Fruit fly (Drosophila melanogaster) whole organism: ENCODE measurements around the gene Jhbp12.

Experiments used
- CG8478 ChIP-seq: fragments of >200 bp; optimal IDR thresholded peaks from 2 replicates; lab custom pipeline; 2018; ENCODE audit warnings: inconsistent platforms
- Dll ChIP-seq: fragments of >200 bp; optimal IDR thresholded peaks from 2 replicates; lab custom pipeline; 2017
- EcR ChIP-seq, 2 experiments: fragments of >200 bp; optimal IDR thresholded peaks; 2 replicates each; lab custom pipeline; 2017; ENCODE audit warnings: missing biosample characterization in 2 of 2, missing genetic modification characterization in 2 of 2, missing genetic modification reagents in 2 of 2
- pan ChIP-seq: fragments of >200 bp; optimal IDR thresholded peaks from 2 replicates; lab custom pipeline; 2017
- psq ChIP-seq: fragments of >200 bp; optimal IDR thresholded peaks from 2 replicates; lab custom pipeline; 2017
- usp ChIP-seq: fragments of >200 bp; optimal IDR thresholded peaks from 2 replicates; lab custom pipeline; 2017; ENCODE audit warnings: missing biosample characterization, missing genetic modification characterization, mixed read lengths

The Jhbp12 gene

DNA sequence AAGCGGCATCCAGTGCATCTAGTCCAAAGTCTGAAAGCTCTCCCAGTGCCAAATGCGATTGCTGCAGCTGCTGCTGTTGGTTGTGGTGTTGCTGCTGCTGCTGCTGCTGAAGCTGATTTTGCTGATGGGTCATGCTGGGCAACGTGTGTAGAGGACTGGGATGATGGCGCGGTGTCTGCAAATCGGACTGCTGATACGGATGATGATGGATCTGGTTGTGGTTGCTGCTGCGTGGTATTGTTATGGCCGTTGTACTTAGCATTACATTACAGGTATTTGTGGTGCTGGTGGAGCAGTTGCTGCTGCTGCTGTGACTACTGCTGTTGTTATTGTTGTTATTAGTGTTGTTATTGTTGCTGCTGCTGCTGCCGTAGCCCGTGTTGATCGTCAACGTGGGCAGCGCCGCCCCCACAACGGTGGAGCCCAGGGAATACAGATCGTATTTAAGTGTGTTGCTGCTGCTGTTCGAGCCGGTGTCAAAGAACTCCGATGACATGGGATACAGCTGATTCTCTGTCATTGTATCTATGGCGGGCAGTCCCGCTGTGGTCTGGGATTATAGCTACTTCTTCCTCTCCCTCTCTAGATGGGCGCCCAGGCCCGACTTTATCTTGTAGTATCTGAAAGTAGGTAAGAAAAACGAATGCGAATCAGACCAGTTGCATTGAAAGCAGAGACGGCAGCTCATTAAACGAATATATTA lies 37.9 kb downstream of the Jhbp12 start:
- TF ChIP-seq EcR (GFP tag; optimal IDR thresholded peaks at IDR 0.05; lab: Kevin White, UChicago) (no peak), CG8478 (lab: Kevin White, UChicago) (no peak), usp (GFP tag; lab: Kevin White, UChicago) (no peak), Dll (lab: Kevin White, UChicago) (no peak), pan (no peak), psq (lab: Kevin White, UChicago) (no peak)

DNA sequence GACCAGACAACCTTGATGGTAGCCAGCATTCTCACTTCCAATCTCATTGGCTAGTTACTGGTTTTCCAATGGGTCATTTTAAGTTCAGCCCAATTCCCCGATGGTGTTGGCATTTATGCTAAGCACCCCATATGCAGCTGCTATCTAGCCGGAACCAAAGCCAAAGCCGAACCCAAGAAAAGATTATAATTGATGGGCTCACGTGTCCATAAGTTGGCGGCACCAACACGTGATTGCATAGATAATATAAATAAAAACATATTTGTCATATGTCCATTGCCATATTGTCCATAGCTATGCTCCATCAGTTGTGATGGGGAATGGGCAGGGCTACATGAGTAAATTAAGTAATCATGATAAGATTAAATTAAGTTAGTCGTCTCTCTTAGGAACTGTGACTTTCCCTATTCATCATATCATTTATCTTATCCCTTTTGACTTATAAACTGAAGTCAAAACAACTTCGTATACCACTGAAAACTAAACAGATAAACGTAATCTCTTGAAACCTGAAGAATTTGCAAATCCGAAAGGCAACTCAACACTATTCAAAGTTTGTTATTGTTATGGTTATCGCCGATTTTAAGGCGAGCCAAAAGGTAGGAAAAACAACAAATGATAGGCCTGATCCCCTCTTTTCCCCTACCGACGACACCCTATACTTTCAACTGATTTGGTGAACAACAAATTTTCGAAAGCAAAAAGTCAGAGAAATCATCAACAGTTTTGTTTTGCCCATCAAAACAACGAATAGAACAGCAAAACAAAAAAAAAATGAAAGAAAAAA lies 38.6 kb downstream of the Jhbp12 start:
- no peak for TF ChIP-seq psq (lab: Kevin White, UChicago)
- TF ChIP-seq usp (GFP tag; lab: Kevin White, UChicago), result no peak
- no peak for TF ChIP-seq EcR (GFP tag; optimal IDR thresholded peaks at IDR 0.05; lab: Kevin White, UChicago)
- TF ChIP-seq pan, result no peak
- no peak for TF ChIP-seq CG8478 (lab: Kevin White, UChicago)
- no peak for TF ChIP-seq Dll (lab: Kevin White, UChicago)

DNA sequence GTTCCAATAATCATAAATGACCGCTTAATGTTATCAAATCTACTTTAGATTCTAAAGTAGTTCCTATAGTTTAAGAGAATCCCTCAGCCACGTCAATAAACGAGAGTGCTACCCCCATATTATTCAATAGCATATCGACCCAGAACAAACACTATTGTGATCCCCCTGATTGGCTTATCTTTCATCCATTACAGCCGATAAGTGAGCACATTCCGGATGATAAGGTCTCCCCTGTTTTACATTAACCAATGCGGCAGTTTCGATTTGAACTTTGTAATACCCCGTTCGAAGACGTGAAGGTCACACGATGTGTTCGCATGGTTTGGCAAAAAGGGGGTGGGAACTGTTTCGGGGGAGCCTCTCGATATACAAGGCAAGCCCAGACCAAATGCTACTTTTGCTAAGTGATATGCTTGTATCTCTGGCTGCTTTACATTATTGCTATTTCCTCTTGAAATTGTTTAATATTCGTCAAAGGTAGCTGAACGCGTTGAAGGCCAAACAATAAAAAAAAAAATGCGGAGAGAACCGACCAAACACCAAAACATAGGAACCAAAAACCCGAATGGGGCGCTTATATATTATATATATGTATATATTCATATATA lies 39.7 kb downstream of the Jhbp12 start:
- TF ChIP-seq psq (lab: Kevin White, UChicago) (no peak), usp (GFP tag; lab: Kevin White, UChicago) (no peak), CG8478 (lab: Kevin White, UChicago) (no peak), pan (no peak)

DNA sequence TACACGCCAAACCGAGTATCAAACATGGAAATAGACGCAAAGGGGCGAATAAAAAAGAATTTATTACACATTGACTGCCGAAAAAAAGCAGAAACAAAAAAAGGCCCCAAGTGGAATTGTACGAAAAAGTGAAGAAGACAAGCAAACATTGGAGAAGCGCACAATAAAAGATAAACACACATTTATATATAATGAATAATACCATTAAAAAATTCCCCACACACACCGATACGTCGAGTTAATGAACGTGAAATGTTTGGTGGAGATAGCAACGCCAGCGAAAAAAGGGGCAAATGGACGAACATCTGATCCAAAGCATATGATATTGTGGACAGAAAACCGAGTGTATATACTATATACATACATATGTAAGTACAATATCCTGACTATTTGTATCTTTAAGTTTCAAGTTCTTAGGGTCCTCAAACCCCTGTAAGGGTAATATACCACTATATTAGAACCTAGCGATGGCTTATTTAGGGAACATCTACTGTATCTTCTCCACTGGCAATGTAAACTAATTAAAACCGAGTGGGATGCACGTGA lies 40.3 kb downstream of the Jhbp12 start:
- TF ChIP-seq EcR (GFP tag; optimal IDR thresholded peaks at IDR 0.05; lab: Kevin White, UChicago) (no peak), pan (no peak), CG8478 (lab: Kevin White, UChicago) (no peak), usp (GFP tag; lab: Kevin White, UChicago) (no peak), Dll (lab: Kevin White, UChicago) (no peak), psq (lab: Kevin White, UChicago) (no peak)

DNA sequence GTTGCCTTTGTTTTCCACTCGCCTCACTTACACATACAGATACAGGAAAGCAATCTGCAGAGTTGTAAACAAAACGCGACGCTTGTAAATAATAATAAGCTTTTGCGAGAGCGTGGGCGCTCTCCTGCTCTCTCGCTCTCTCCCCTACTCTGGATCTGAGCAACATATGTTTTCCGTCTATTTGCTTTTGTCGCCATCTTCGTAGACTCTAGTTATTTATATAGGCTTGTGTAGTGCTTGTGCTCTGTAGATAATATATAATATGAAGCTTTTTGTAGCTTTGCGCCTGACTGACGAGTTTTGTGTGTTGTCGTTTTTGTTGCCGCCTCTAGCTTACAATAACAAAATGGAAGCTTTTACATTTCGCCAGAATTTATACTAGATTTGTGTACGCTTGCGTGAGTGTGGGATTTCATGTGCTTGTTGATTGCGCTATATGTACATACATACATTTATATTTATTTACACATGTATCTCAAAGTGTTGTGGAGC lies 41.2 kb downstream of the Jhbp12 start:
- no peak for TF ChIP-seq Dll (lab: Kevin White, UChicago)
- TF ChIP-seq psq (lab: Kevin White, UChicago), result no peak
- TF ChIP-seq EcR (GFP tag; optimal IDR thresholded peaks at IDR 0.05; lab: Kevin White, UChicago), result no peak
- no peak for TF ChIP-seq pan

DNA sequence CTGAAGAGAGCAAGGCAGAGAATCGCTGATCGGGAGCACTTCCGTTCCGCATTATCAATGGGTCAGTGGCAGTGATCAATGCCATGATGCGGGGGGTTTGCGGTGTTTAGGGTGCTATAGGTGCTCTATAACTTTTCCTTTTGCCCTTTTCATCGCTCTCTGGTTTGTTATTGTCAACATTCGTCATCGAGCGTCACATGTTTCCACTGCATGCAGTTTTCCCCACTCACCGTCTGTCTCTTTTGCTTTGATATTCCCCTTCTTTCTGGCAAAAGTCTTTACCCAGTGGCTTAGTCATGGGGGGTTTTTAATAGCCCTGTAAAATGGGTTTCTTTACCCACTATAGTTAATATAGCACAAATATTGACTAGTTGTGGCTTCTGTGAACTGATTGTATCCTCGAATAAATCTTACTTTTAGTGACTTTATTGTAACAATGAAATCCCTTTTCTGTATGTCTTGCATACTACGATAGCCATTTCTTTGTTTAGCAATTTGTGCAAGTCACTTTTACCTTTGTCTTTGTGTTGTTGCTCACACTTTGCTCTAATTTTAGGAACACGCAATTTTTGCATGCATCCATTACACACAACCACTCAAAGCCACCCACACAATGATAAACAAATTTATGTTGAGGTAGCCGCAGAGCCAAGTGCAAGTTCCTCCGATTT lies 42.3 kb downstream of the Jhbp12 start:
- TF ChIP-seq psq (lab: Kevin White, UChicago) (no peak), CG8478 (lab: Kevin White, UChicago) (no peak), EcR (GFP tag; optimal IDR thresholded peaks at IDR 0.05; lab: Kevin White, UChicago) (no peak), usp (GFP tag; lab: Kevin White, UChicago) (no peak), Dll (lab: Kevin White, UChicago) (no peak), pan (no peak)

DNA sequence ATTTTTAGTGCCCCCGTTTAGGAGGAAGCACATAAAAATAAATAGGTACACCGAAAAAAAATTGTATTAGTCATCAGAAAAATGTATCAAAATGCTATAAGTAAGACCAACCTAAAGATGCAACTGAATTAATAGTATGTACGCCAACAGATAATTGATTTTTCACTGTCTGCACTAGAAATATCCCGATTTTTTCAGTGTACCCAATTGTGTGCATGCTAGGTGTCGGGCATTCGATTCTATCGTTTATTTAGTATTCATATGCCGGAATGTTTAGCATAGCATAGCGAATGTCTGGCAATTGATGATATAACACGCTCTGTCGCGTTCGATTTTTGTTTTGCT lies 42.8 kb downstream of the Jhbp12 start:
- TF ChIP-seq psq (lab: Kevin White, UChicago) (no peak), EcR (GFP tag; optimal IDR thresholded peaks at IDR 0.05; lab: Kevin White, UChicago) (no peak), Dll (lab: Kevin White, UChicago) (no peak), usp (GFP tag; lab: Kevin White, UChicago) (no peak), pan (no peak), CG8478 (lab: Kevin White, UChicago) (no peak)

DNA sequence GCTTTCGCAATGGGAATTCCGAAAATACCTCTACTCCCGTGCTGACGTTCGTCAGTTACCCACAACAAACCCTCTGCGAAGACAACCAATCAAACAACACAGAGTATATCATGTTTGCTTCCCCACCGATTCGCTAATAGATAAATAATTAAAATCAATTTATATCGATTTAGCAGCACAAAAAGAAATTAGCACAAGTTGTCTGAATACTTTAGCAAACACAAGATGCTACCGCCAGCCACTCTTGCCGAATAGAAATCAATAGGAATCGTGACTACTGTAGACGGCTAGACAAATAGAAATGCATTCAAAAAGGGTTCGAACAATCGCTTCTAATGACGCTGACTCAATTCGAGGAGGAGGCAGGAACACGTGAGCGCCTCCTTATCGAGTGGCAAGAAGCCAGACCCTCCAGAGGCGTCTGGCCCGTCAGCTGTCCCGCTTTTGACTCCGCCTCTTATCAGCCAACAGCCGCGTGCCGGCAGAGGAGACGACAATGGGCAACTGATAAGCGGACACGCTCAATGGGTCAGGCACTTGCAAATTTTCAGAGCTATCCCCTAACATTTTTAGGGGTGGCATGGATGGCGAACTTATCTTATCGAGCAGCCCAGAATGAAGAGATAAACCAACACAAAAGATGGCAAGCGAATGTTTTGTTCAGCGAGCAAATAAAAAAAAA lies 43.8 kb downstream of the Jhbp12 start:
- TF ChIP-seq usp (GFP tag; lab: Kevin White, UChicago) (no peak), CG8478 (lab: Kevin White, UChicago) (no peak), psq (lab: Kevin White, UChicago) (no peak), Dll (lab: Kevin White, UChicago) (no peak), EcR (GFP tag; optimal IDR thresholded peaks at IDR 0.05; lab: Kevin White, UChicago) (no peak), pan (no peak)

DNA sequence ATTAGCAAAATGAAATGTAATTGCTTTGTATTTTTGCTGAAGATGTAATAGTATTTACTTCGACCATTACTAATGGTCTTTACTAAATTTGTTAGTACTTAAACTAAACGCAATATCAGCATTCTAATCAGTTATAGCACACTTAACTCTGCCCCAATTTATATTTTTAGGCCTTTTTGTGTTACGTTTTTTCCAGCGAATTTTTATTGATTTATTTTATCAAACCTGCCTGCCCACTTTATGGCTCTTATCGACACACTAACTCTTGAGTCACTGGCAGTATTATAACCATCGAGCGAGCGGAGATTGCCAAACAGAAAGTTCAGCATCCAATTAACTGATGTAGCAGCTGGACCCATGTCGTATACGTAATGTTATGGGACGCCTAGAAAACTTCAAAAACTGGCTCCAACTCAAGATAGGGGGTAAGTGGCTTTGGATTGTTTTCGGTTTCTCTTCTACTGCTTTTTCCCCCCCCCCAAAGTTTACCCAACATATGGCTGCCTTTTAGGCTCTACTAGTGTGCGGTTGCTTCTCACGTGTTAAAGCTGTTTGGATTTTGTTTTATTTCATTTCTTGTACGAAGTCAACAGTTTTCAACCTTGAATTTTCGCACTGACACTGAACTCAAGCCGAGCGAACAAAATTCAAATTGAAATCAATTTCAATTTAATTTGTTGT lies 45.2 kb downstream of the Jhbp12 start:
- TF ChIP-seq psq (lab: Kevin White, UChicago), result no peak
- no peak for TF ChIP-seq pan
- no peak for TF ChIP-seq CG8478 (lab: Kevin White, UChicago)
- no peak for TF ChIP-seq EcR (GFP tag; optimal IDR thresholded peaks at IDR 0.05; lab: Kevin White, UChicago)
- TF ChIP-seq usp (GFP tag; lab: Kevin White, UChicago), result no peak
- no peak for TF ChIP-seq Dll (lab: Kevin White, UChicago)
